Worm (Caenorhabditis elegans) whole organism, early embryonic: ENCODE measurements around the gene F28C1.3.

Source experiments
- ama-1 ChIP-seq: fragments of 150-350 bp; optimal IDR thresholded peaks from 2 replicates; lab custom pipeline; 2014
- scrt-1 ChIP-seq: fragments of 200-800 bp; sonication (Bioruptor generic); IDR thresholded peaks from 2 replicates; pipeline ENCODE4 v1.3.6; 2022; ENCODE audit warnings: missing genetic modification characterization, missing compliant biosample characterization
- sea-1 ChIP-seq: fragments of 200-800 bp; sonication (Bioruptor generic); conservative IDR thresholded peaks from 2 replicates; pipeline ENCODE4 v1.3.6; 2022; ENCODE audit warnings: missing genetic modification characterization, missing compliant biosample characterization

DNA sequence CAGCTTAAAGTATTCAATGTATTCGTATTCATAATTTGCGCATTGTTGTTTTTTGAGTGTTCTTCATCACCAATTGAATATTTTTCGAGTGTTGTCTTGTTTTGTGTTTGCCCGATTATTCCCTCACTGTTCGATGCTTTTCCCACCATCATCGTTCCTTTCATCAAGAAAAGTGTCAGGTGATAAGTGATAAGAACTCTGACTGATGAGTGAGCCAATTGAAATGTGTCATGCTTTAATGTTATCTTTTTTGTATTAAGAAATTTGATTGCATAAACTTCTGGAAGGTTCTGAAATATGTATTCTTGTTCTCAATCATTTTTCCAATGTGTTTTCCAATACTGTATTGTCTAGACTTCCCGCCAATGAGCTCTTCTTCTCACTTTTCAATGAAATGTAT, 6.9 kb downstream of the F28C1.3 start:
- TF ChIP-seq sea-1 (no peak), ama-1 (lab: Kevin White, UChicago) (no peak), scrt-1 (GFP tag; lab: Robert Waterston, UW) (no peak)
